Fruit fly (Drosophila melanogaster) whole organism, embryonic: ENCODE measurements around the gene CG33172.

ENCODE experiments used
- Antp ChIP-seq: fragments of 200-800 bp; sonication (Bioruptor generic); optimal IDR thresholded peaks from 3 replicates; lab custom pipeline; 2016; ENCODE audit warnings: missing biosample characterization, missing genetic modification characterization
- BEAF-32 ChIP-seq: fragments of 200-800 bp; sonication (Bioruptor generic); optimal IDR thresholded peaks from 3 replicates; lab custom pipeline; 2017; ENCODE audit warnings: missing biosample characterization, missing genetic modification characterization, mild to moderate bottlenecking, moderate library complexity, missing genetic modification reagents
- CG11504 ChIP-seq: fragments of 200-800 bp; sonication (Bioruptor generic); optimal IDR thresholded peaks from 3 replicates; lab custom pipeline; 2019; ENCODE audit warnings: missing biosample characterization, mild to moderate bottlenecking, missing genetic modification characterization, moderate library complexity
- CG12659 ChIP-seq: fragments of 200-800 bp; sonication (Bioruptor generic); optimal IDR thresholded peaks from 3 replicates; lab custom pipeline; 2017; ENCODE audit warnings: mild to moderate bottlenecking, missing biosample characterization, missing genetic modification reagents, missing genetic modification characterization
- CG13287 ChIP-seq: fragments of 200-800 bp; sonication (Bioruptor generic); IDR thresholded peaks from 2 replicates; pipeline ENCODE4 v1.3.6; 2022; ENCODE audit warnings: missing biosample characterization, missing genetic modification characterization; ENCODE audit not compliant: partially characterized antibody
- CG17385 ChIP-seq: fragments of 200-800 bp; sonication (Bioruptor generic); optimal IDR thresholded peaks from 3 replicates; lab custom pipeline; 2018; ENCODE audit warnings: missing biosample characterization, mild to moderate bottlenecking, missing genetic modification characterization
- CG17829 ChIP-seq: fragments of 200-800 bp; optimal IDR thresholded peaks from 2 replicates; lab custom pipeline; 2019; ENCODE audit warnings: missing biosample characterization, mild to moderate bottlenecking, missing genetic modification characterization, moderate library complexity
- CG18262 ChIP-seq: fragments of 200-800 bp; optimal IDR thresholded peaks from 3 replicates; lab custom pipeline; 2019; ENCODE audit warnings: missing biosample characterization, mild to moderate bottlenecking, missing genetic modification characterization, moderate library complexity
- CG18764 ChIP-seq: fragments of 200-800 bp; sonication (Bioruptor generic); optimal IDR thresholded peaks from 3 replicates; lab custom pipeline; 2016; ENCODE audit warnings: missing biosample characterization, missing genetic modification characterization
- CG32532 ChIP-seq: fragments of 200-800 bp; sonication (Bioruptor generic); IDR thresholded peaks from 2 replicates; pipeline ENCODE4 v1.3.6; 2022; ENCODE audit warnings: missing biosample characterization, missing genetic modification characterization
- CG32772 ChIP-seq: fragments of 200-800 bp; sonication (Bioruptor generic); IDR thresholded peaks from 2 replicates; pipeline ENCODE4 v1.3.6; 2022; ENCODE audit warnings: missing biosample characterization, missing genetic modification characterization
- CG34422 ChIP-seq: fragments of 200-800 bp; sonication (Bioruptor generic); IDR thresholded peaks from 3 replicates; pipeline ENCODE4 v1.3.6; 2022; ENCODE audit warnings: missing biosample characterization, missing genetic modification characterization
- CG42726 ChIP-seq: fragments of 200-800 bp; sonication (Bioruptor generic); IDR thresholded peaks from 2 replicates; pipeline ENCODE4 v1.3.6; 2022; ENCODE audit warnings: missing biosample characterization, missing genetic modification characterization; ENCODE audit not compliant: partially characterized antibody
- CG4617 ChIP-seq: fragments of 200-800 bp; sonication (Bioruptor generic); optimal IDR thresholded peaks from 3 replicates; lab custom pipeline; 2016; ENCODE audit warnings: missing biosample characterization, missing genetic modification characterization, borderline replicate concordance
- CG4820 ChIP-seq: fragments of 200-800 bp; sonication (Bioruptor generic); optimal IDR thresholded peaks from 3 replicates; lab custom pipeline; 2016; ENCODE audit warnings: missing biosample characterization, missing genetic modification characterization
- CG6765 ChIP-seq: fragments of 200-800 bp; sonication (Bioruptor generic); optimal IDR thresholded peaks from 3 replicates; lab custom pipeline; 2017; ENCODE audit warnings: missing biosample characterization, mild to moderate bottlenecking, missing genetic modification characterization
- CG6854 ChIP-seq: fragments of 200-800 bp; sonication (Bioruptor generic); optimal IDR thresholded peaks from 3 replicates; lab custom pipeline; 2017; ENCODE audit warnings: missing biosample characterization, mild to moderate bottlenecking, missing genetic modification characterization
- CoRest ChIP-seq: fragments of 200-800 bp; sonication (Bioruptor generic); optimal IDR thresholded peaks from 3 replicates; lab custom pipeline; 2018; ENCODE audit warnings: missing biosample characterization, mild to moderate bottlenecking, missing genetic modification characterization, moderate library complexity
- H15 ChIP-seq: fragments of 200-800 bp; sonication (Bioruptor generic); IDR thresholded peaks from 3 replicates; pipeline ENCODE4 v1.3.6; 2022; ENCODE audit warnings: missing biosample characterization, missing genetic modification characterization
- Hmx ChIP-seq: fragments of 200-800 bp; sonication (Bioruptor generic); optimal IDR thresholded peaks from 2 replicates; lab custom pipeline; 2016; ENCODE audit warnings: missing biosample characterization, missing genetic modification characterization
- Hr39 ChIP-seq: fragments of >200 bp; optimal IDR thresholded peaks from 2 replicates; lab custom pipeline; 2017
- Max ChIP-seq: fragments of 200-800 bp; sonication (Bioruptor generic); optimal IDR thresholded peaks from 2 replicates; lab custom pipeline; 2016; ENCODE audit warnings: missing biosample characterization, mild to moderate bottlenecking, missing genetic modification characterization
- Mes4 ChIP-seq: fragments of 200-800 bp; sonication (Bioruptor generic); optimal IDR thresholded peaks from 2 replicates; lab custom pipeline; 2016; ENCODE audit warnings: missing biosample characterization, missing genetic modification characterization
- Sox102F ChIP-seq: fragments of 200-800 bp; sonication (Bioruptor generic); optimal IDR thresholded peaks from 2 replicates; lab custom pipeline; 2018; ENCODE audit warnings: missing biosample characterization, mild to moderate bottlenecking, missing genetic modification characterization, moderate library complexity
- Sry-β ChIP-seq: fragments of 200-800 bp; sonication (Bioruptor generic); optimal IDR thresholded peaks from 2 replicates; lab custom pipeline; 2018; ENCODE audit warnings: missing biosample characterization, mild to moderate bottlenecking, missing genetic modification characterization, moderate library complexity
- YL-1 ChIP-seq: fragments of 200-800 bp; sonication (Bioruptor generic); optimal IDR thresholded peaks from 3 replicates; lab custom pipeline; 2017; ENCODE audit warnings: missing biosample characterization, mild to moderate bottlenecking, missing genetic modification characterization
- abd-A ChIP-seq: fragments of 200-800 bp; sonication (Bioruptor generic); optimal IDR thresholded peaks from 3 replicates; lab custom pipeline; 2019; ENCODE audit warnings: missing biosample characterization, mild to moderate bottlenecking, missing genetic modification characterization, moderate library complexity
- az2 ChIP-seq: fragments of 200-800 bp; sonication (Bioruptor generic); optimal IDR thresholded peaks from 3 replicates; lab custom pipeline; 2016; ENCODE audit warnings: missing biosample characterization, missing genetic modification characterization
- bowl ChIP-seq: fragments of 200-800 bp; sonication (Bioruptor generic); IDR thresholded peaks from 2 replicates; pipeline ENCODE4 v1.3.6; 2022; ENCODE audit warnings: missing biosample characterization, missing genetic modification characterization
- cas ChIP-seq: fragments of 200-800 bp; sonication (Bioruptor generic); IDR thresholded peaks from 2 replicates; pipeline ENCODE4 v1.3.6; 2022; ENCODE audit warnings: missing biosample characterization, missing genetic modification characterization
- cg ChIP-seq: fragments of 200-800 bp; sonication (Bioruptor generic); optimal IDR thresholded peaks from 3 replicates; lab custom pipeline; 2019; ENCODE audit warnings: missing biosample characterization, mild to moderate bottlenecking, missing genetic modification characterization, moderate library complexity
- dan ChIP-seq: fragments of 200-800 bp; sonication (Bioruptor generic); IDR thresholded peaks from 2 replicates; pipeline ENCODE4 v1.3.6; 2022; ENCODE audit warnings: missing biosample characterization, missing genetic modification characterization
- dati ChIP-seq: fragments of 200-800 bp; sonication (Bioruptor generic); IDR thresholded peaks from 2 replicates; pipeline ENCODE4 v1.3.6; 2022; ENCODE audit warnings: missing biosample characterization, missing genetic modification characterization
- eyg ChIP-seq: fragments of 200-800 bp; sonication (Bioruptor generic); optimal IDR thresholded peaks from 3 replicates; lab custom pipeline; 2016; ENCODE audit warnings: missing biosample characterization, missing genetic modification characterization
- hbn ChIP-seq: fragments of 200-800 bp; sonication (Bioruptor generic); IDR thresholded peaks from 2 replicates; pipeline ENCODE4 v1.3.6; 2022; ENCODE audit warnings: missing biosample characterization, missing genetic modification characterization; ENCODE audit not compliant: partially characterized antibody
- kni ChIP-seq: fragments of 200-800 bp; sonication (Bioruptor generic); optimal IDR thresholded peaks from 3 replicates; lab custom pipeline; 2017; ENCODE audit warnings: mild to moderate bottlenecking, missing biosample characterization, missing genetic modification reagents, missing genetic modification characterization
- lov ChIP-seq, 2 experiments: fragments of 200-800 bp in 1 of 2; fragments of >200 bp in 1 of 2; sonication (Bioruptor generic) in 1 of 2; IDR thresholded peaks in 1 of 2; optimal IDR thresholded peaks in 1 of 2; 2 replicates in 1 of 2; 3 replicates in 1 of 2; pipeline versions ENCODE4 v1.3.6 to Lab custom; 2017 to 2022; ENCODE audit warnings: missing biosample characterization in 1 of 2, missing genetic modification characterization in 1 of 2
- nerfin-1 ChIP-seq: fragments of 200-800 bp; sonication (Bioruptor generic); optimal IDR thresholded peaks from 3 replicates; lab custom pipeline; 2019; ENCODE audit warnings: missing biosample characterization, mild to moderate bottlenecking, missing genetic modification characterization, moderate library complexity
- oc ChIP-seq: fragments of 200-800 bp; sonication (Bioruptor generic); optimal IDR thresholded peaks from 2 replicates; lab custom pipeline; 2018; ENCODE audit warnings: missing biosample characterization, mild to moderate bottlenecking, missing genetic modification characterization, moderate library complexity
- odd ChIP-seq: fragments of 200-800 bp; sonication (Bioruptor generic); optimal IDR thresholded peaks from 2 replicates; lab custom pipeline; 2017; ENCODE audit warnings: missing biosample characterization, mild to moderate bottlenecking, missing genetic modification characterization
- org-1 ChIP-seq: fragments of 200-800 bp; sonication (Bioruptor generic); optimal IDR thresholded peaks from 2 replicates; lab custom pipeline; 2017; ENCODE audit warnings: missing biosample characterization, missing genetic modification characterization
- pita ChIP-seq: fragments of 200-800 bp; sonication (Bioruptor generic); optimal IDR thresholded peaks from 2 replicates; lab custom pipeline; 2017; ENCODE audit warnings: missing biosample characterization, mild to moderate bottlenecking, missing genetic modification characterization
- prd ChIP-seq, 3 experiments: fragments of >200 bp in 2 of 3; fragments of 200-800 bp in 1 of 3; sonication (Bioruptor generic) in 1 of 3; optimal IDR thresholded peaks in 2 of 3; IDR thresholded peaks in 1 of 3; 2 replicates in 2 of 3; 3 replicates in 1 of 3; pipeline versions ENCODE4 v1.3.6 to Lab custom; 2017 to 2022; ENCODE audit warnings: missing biosample characterization in 1 of 3, missing genetic modification characterization in 1 of 3
- repo ChIP-seq: fragments of 200-800 bp; sonication (Bioruptor generic); optimal IDR thresholded peaks from 2 replicates; lab custom pipeline; 2016; ENCODE audit warnings: missing biosample characterization, missing genetic modification characterization
- ro ChIP-seq: fragments of 200-800 bp; sonication (Bioruptor generic); IDR thresholded peaks from 2 replicates; pipeline ENCODE4 v1.3.6; 2022; ENCODE audit warnings: missing biosample characterization, missing genetic modification characterization
- row ChIP-seq: fragments of 200-800 bp; sonication (Bioruptor generic); IDR thresholded peaks from 3 replicates; pipeline ENCODE4 v1.3.6; 2022; ENCODE audit warnings: missing biosample characterization, missing genetic modification characterization
- ttk ChIP-seq: fragments of 200-800 bp; sonication (Bioruptor generic); IDR thresholded peaks from 2 replicates; pipeline ENCODE4 v2.1.2; 2022; ENCODE audit warnings: missing biosample characterization, missing genetic modification characterization
- usp ChIP-seq: fragments of >200 bp; optimal IDR thresholded peaks from 2 replicates; lab custom pipeline; 2017; ENCODE audit warnings: missing biosample characterization, missing genetic modification characterization
- vvl ChIP-seq: fragments of 200-800 bp; sonication (Bioruptor generic); IDR thresholded peaks from 2 replicates; pipeline ENCODE4 v1.3.6; 2022; ENCODE audit warnings: missing biosample characterization, missing genetic modification characterization

CG33172 gene

DNA sequence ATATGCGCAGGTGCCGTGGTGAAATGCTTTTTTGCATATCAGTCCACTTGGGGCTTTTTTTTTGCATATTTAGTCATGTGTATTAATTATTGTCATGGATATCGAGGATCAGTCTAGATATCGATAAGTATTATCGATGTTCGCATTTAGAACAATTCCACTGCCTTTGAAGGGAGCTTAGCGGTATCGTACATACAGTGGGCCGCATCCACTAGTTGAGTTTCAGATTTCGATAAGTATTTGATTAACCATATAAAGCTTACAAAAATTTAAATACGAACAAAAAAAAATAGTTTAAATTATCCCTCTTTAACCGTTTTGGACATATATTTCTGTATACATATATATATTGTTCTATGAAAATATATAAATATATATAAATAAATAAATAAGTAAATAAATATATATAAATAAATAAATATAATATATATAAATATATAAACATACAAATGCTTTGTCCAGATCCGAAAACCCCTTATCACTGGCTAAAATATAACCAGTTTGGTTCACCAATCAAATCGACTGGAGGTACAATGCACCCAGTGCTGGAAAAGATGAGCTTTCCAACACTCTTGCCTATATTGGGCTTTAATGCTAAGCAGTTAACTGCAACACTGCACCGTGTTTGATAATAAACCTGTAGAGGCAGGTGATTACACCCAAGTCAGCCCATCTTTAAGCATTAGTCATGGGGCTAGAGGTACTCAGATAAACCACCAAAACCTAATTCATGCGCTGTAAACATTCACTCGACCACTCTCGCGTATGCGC lies 33.6 kb downstream of the CG33172 start (continued):
- peak; percentile 66 for TF ChIP-seq row (GFP tag; lab: Robert Waterston, UW)
- no peak for TF ChIP-seq oc
- TF ChIP-seq CG12659 (GFP tag; lab: Kevin White, UChicago) = peak; percentile 20
- TF ChIP-seq repo (GFP tag; lab: Kevin White, UChicago) = no peak
- TF ChIP-seq dan = no peak
- TF ChIP-seq CoRest = peak; percentile 40
- no peak for TF ChIP-seq CG11504 (tag; lab: Kevin White, UChicago)
- no peak for TF ChIP-seq cas
- TF ChIP-seq Hr39 = no peak
- no peak for TF ChIP-seq abd-A
- TF ChIP-seq CG17829 = peak; percentile 33
- TF ChIP-seq vvl (GFP tag; lab: Robert Waterston, UW) = peak; percentile 18; the same call in 1 of the 2 replicates
- no peak for TF ChIP-seq CG18764 (GFP tag; lab: Kevin White, UChicago)
- TF ChIP-seq nerfin-1 (tag; lab: Kevin White, UChicago) = no peak
- no peak for TF ChIP-seq CG6854
- no peak for TF ChIP-seq Max (GFP tag; lab: Kevin White, UChicago)
- no peak for TF ChIP-seq CG34422 (GFP tag; lab: Robert Waterston, UW)
- TF ChIP-seq CG4820 = no peak
- no peak for TF ChIP-seq eyg
- TF ChIP-seq CG17385 = peak; percentile 36
- no peak for TF ChIP-seq H15 (GFP tag; lab: Robert Waterston, UW)
- no peak for TF ChIP-seq Antp (GFP tag; lab: Kevin White, UChicago)
- no peak for TF ChIP-seq bowl (GFP tag; lab: Robert Waterston, UW)
- TF ChIP-seq CG13287 (GFP tag; lab: Robert Waterston, UW) = peak; percentile 81
- no peak for TF ChIP-seq CG32532 (GFP tag; lab: Robert Waterston, UW)
- no peak for TF ChIP-seq lov (optimal IDR thresholded peaks at IDR 0.05; lab: Kevin White, UChicago)
- no peak for TF ChIP-seq lov (GFP tag; IDR thresholded peaks at IDR 0.05; lab: Robert Waterston, UW)
- no peak for TF ChIP-seq CG32772 (GFP tag; lab: Robert Waterston, UW)
- no peak for TF ChIP-seq Sry-β (GFP tag; lab: Kevin White, UChicago)
- peak; percentile 31 for TF ChIP-seq CG4617 (GFP tag; lab: Kevin White, UChicago)
- no peak for TF ChIP-seq ttk (GFP tag; lab: Robert Waterston, UW)
- TF ChIP-seq Mes4 (GFP tag; lab: Kevin White, UChicago) = no peak
- no peak for TF ChIP-seq odd (GFP tag; lab: Kevin White, UChicago)
- TF ChIP-seq dati (GFP tag; lab: Robert Waterston, UW) = no peak
- TF ChIP-seq prd (optimal IDR thresholded peaks at IDR 0.05; lab: Kevin White, UChicago) = no peak
- no peak for TF ChIP-seq prd (GFP tag; IDR thresholded peaks at IDR 0.05; lab: Robert Waterston, UW)
- peak; percentile 32; the same call in 1 of the 2 replicates for TF ChIP-seq CG42726 (GFP tag; lab: Robert Waterston, UW)
- TF ChIP-seq usp = no peak
- TF ChIP-seq kni (GFP tag; lab: Kevin White, UChicago) = no peak
- no peak for TF ChIP-seq ro
- no peak for TF ChIP-seq YL-1 (GFP tag; lab: Kevin White, UChicago)
- TF ChIP-seq az2 = peak; percentile 6
- peak; percentile 76 for TF ChIP-seq BEAF-32 (GFP tag; lab: Kevin White, UChicago)
- TF ChIP-seq org-1 (GFP tag; lab: Kevin White, UChicago) = no peak
- TF ChIP-seq CG6765 (GFP tag; lab: Kevin White, UChicago) = peak; percentile 34
- no peak for TF ChIP-seq pita (GFP tag; lab: Kevin White, UChicago)
- no peak for TF ChIP-seq Sox102F (GFP tag; lab: Kevin White, UChicago)
- TF ChIP-seq cg (GFP tag; lab: Kevin White, UChicago) = no peak
- peak; percentile 66; the same call in 1 of the 2 replicates for TF ChIP-seq hbn (GFP tag; lab: Robert Waterston, UW)
- TF ChIP-seq CG18262 (tag; lab: Kevin White, UChicago) = peak; percentile 36
- no peak for TF ChIP-seq Hmx
